Worm (Caenorhabditis elegans): ENCODE measurements around the gene F07H5.7.

Gene F07H5.7

DNA sequence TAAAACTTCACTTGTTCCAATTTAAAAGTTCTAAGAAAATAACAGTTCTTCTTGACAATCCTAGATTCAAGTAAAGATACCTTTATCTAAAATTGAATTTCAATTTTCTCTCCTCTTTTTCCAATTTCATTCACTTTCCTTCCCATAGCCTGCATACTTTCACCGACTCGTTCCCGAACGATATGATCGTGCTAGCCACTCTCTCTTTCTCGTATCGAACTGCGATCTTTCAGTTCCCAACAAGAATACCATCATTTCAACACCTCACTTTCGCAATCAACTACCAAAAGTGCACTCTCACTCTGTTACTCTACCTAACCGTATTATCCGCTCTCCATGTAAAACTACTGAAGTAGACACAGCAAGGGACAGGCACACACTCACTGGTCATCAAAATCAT, 43.9 kb downstream of the F07H5.7 start:
- TF ChIP-seq blmp-1 (tag; optimal IDR thresholded peaks at IDR 0.05): peak; percentile 95
- TF ChIP-seq nhr-20 (tag; optimal IDR thresholded peaks at IDR 0.05): no peak
- no peak for TF ChIP-seq vab-15 (tag; optimal IDR thresholded peaks at IDR 0.05)
- TF ChIP-seq dpl-1 (GFP tag; optimal IDR thresholded peaks at IDR 0.05): no peak
- TF ChIP-seq aly-2 (tag; optimal IDR thresholded peaks at IDR 0.05): no peak
- TF ChIP-seq nhr-47 (tag; optimal IDR thresholded peaks at IDR 0.05): no peak
- TF ChIP-seq rnt-1 (tag; optimal IDR thresholded peaks at IDR 0.05): no peak
- TF ChIP-seq lin-14 (GFP tag; optimal IDR thresholded peaks at IDR 0.05): peak; percentile 28
- no peak for TF ChIP-seq pqm-1 (tag; optimal IDR thresholded peaks at IDR 0.05)
- no peak for TF ChIP-seq nhr-77 (tag; optimal IDR thresholded peaks at IDR 0.05)
- no peak for TF ChIP-seq ceh-63 (GFP tag; optimal IDR thresholded peaks at IDR 0.05)
- no peak for TF ChIP-seq hlh-17 (GFP tag; optimal IDR thresholded peaks at IDR 0.05; ENCODE audit: borderline replicate concordance)
- TF ChIP-seq C16A3.4 (tag; optimal IDR thresholded peaks at IDR 0.05): no peak
- TF ChIP-seq F16B12.6 (tag; optimal IDR thresholded peaks at IDR 0.05): no peak
- peak; percentile 60 for TF ChIP-seq skn-1 (tag; optimal IDR thresholded peaks at IDR 0.05)
- no peak for TF ChIP-seq C04F5.9 (tag; optimal IDR thresholded peaks at IDR 0.05)
- TF ChIP-seq snu-23 (GFP tag; optimal IDR thresholded peaks at IDR 0.05): peak; percentile 1

- no peak for TF ChIP-seq ama-1 (optimal IDR thresholded peaks at IDR 0.05)
- TF ChIP-seq blmp-1 (tag; optimal IDR thresholded peaks at IDR 0.05): peak; percentile 100
Measured at ce11 chrII:8749084-8749483, 44.9 kb downstream of the F07H5.7 start.

ce11 chrII:8748638-8749037, 45.3 kb downstream of the F07H5.7 start:
- TF ChIP-seq mdl-1 (tag; optimal IDR thresholded peaks at IDR 0.05) (no peak), dsc-1 (tag; optimal IDR thresholded peaks at IDR 0.05) (no peak), lin-14 (GFP tag; optimal IDR thresholded peaks at IDR 0.05) (no peak), efl-1 (optimal IDR thresholded peaks at IDR 0.05) (no peak), efl-1 (GFP tag; optimal IDR thresholded peaks at IDR 0.05 in 1 of 2) (peak in 1 of 2 experiments; percentile 64)

ce11 chrII:8747939-8748352, 46.0 kb downstream of the F07H5.7 start:
- TF ChIP-seq sptf-1 (tag; optimal IDR thresholded peaks at IDR 0.05) (no peak), fkh-8 (tag; optimal IDR thresholded peaks at IDR 0.05) (no peak), dsc-1 (tag; optimal IDR thresholded peaks at IDR 0.05) (no peak), ztf-11 (tag; optimal IDR thresholded peaks at IDR 0.05) (no peak), blmp-1 (tag; optimal IDR thresholded peaks at IDR 0.05) (no peak), unc-98 (GFP tag; IDR thresholded peaks at IDR 0.05) (no peak), vab-15 (tag; optimal IDR thresholded peaks at IDR 0.05) (no peak), nhr-84 (tag; optimal IDR thresholded peaks at IDR 0.05) (no peak), C04F5.9 (tag; optimal IDR thresholded peaks at IDR 0.05) (no peak), egl-13 (tag; optimal IDR thresholded peaks at IDR 0.05) (no peak), nhr-76 (tag; optimal IDR thresholded peaks at IDR 0.05) (no peak), nhr-28 (tag; optimal IDR thresholded peaks at IDR 0.05) (no peak), unc-62 (GFP tag; optimal IDR thresholded peaks at IDR 0.05) (no peak)

ce11 chrII:8747246-8747938, 46.6 kb downstream of the F07H5.7 start:
- no peak for TF ChIP-seq unc-62 (GFP tag; optimal IDR thresholded peaks at IDR 0.05)
- TF ChIP-seq ceh-8 (GFP tag; optimal IDR thresholded peaks at IDR 0.05): no peak
- TF ChIP-seq egl-27 (tag; optimal IDR thresholded peaks at IDR 0.05): no peak
- TF ChIP-seq lin-15B (tag; optimal IDR thresholded peaks at IDR 0.05): no peak
- TF ChIP-seq tbx-2 (tag; optimal IDR thresholded peaks at IDR 0.05): peak; percentile 41
- no peak for TF ChIP-seq mab-9 (GFP tag; IDR thresholded peaks at IDR 0.05)
- TF ChIP-seq ces-1 (GFP tag; optimal IDR thresholded peaks at IDR 0.05): no peak
- peak; percentile 33 for TF ChIP-seq C16A3.4 (tag; optimal IDR thresholded peaks at IDR 0.05)
- no peak for TF ChIP-seq fos-1 (tag; optimal IDR thresholded peaks at IDR 0.05)
- no peak for TF ChIP-seq nhr-84 (tag; optimal IDR thresholded peaks at IDR 0.05)
- TF ChIP-seq pag-3 (tag; optimal IDR thresholded peaks at IDR 0.05; ENCODE audit: borderline replicate concordance, insufficient read depth): no peak
- TF ChIP-seq mef-2 (tag; optimal IDR thresholded peaks at IDR 0.05): no peak
- no peak for TF ChIP-seq fkh-8 (tag; optimal IDR thresholded peaks at IDR 0.05)
- TF ChIP-seq unc-130 (tag; optimal IDR thresholded peaks at IDR 0.05): no peak
- no peak for TF ChIP-seq ceh-63 (GFP tag; optimal IDR thresholded peaks at IDR 0.05)
- no peak for TF ChIP-seq hlh-4 (tag; optimal IDR thresholded peaks at IDR 0.05)
- no peak for TF ChIP-seq hlh-17 (GFP tag; optimal IDR thresholded peaks at IDR 0.05; ENCODE audit: borderline replicate concordance)
- TF ChIP-seq lin-14 (GFP tag; optimal IDR thresholded peaks at IDR 0.05): peak; percentile 41
- no peak for TF ChIP-seq grh-1 (GFP tag; IDR thresholded peaks at IDR 0.05)
- no peak for TF ChIP-seq blmp-1 (tag; optimal IDR thresholded peaks at IDR 0.05)
- TF ChIP-seq nhr-237 (tag; optimal IDR thresholded peaks at IDR 0.05): no peak
- no peak for TF ChIP-seq aly-2 (tag; optimal IDR thresholded peaks at IDR 0.05)
- no peak for TF ChIP-seq nhr-12 (tag; optimal IDR thresholded peaks at IDR 0.05)

All from whole organism, L1 larva.